Fruit fly (Drosophila melanogaster): ENCODE data around the gene CG10839.

DNA sequence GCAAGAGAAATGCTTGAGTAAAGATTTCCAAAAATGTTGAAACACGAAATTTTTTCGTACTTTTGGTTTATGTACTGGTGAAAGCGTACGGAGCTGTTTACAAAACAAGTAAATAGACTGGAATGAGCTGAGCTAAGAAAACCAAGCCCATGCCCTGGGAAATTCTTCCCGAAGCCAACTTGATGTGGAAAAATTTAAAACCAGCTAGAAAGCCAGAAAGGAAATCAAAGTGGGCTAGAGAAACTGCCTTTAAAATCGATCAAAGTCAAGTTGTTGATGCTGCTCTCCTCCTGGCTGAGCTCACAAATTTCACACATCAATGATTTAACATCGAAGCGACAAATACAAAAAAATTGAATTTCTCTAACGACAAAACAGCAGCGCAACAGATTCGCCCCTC, 26.9 kb downstream of the CG10839 start, which contains the start of gene CG31820:
- TF ChIP-seq CG17806 (tag; optimal IDR thresholded peaks at IDR 0.05) (no peak), CG9948 (tag; optimal IDR thresholded peaks at IDR 0.05) (no peak), CG12605 (GFP tag; IDR thresholded peaks at IDR 0.05) (no peak), CG34367 (tag; optimal IDR thresholded peaks at IDR 0.05) (no peak), Pif1B (GFP tag; optimal IDR thresholded peaks at IDR 0.05) (no peak), Pif1A (GFP tag; optimal IDR thresholded peaks at IDR 0.05) (no peak), rn (GFP tag; IDR thresholded peaks at IDR 0.05) (no peak), fd96Ca (GFP tag; IDR thresholded peaks at IDR 0.05) (no peak)

Data from whole organism, pupa.